Worm (Caenorhabditis elegans) whole organism, young adult: ENCODE data around the gene R160.5.

Experiments used
- ama-1 ChIP-seq, 3 experiments: fragments of 150-350 bp in 1 of 3; sonication (generic microtip) in 2 of 3; optimal IDR thresholded peaks; 2 replicates each; lab custom pipeline; 2014 to 2018; ENCODE audit warnings: missing biosample characterization in 2 of 3, missing genetic modification characterization in 2 of 3, missing genetic modification reagents in 2 of 3
- ceh-40 ChIP-seq: fragments of 200-800 bp; sonication (Bioruptor generic); IDR thresholded peaks from 2 replicates; pipeline ENCODE4 v1.3.6; 2022; ENCODE audit warnings: missing genetic modification characterization, missing compliant biosample characterization
- mcd-1 ChIP-seq: fragments of 200-800 bp; sonication (Bioruptor generic); IDR thresholded peaks from 2 replicates; pipeline ENCODE4 v1.3.6; 2022; ENCODE audit warnings: missing genetic modification reagents, missing genetic modification characterization, missing compliant biosample characterization
- mxl-1 ChIP-seq: sonication (generic microtip); optimal IDR thresholded peaks from 2 replicates; lab custom pipeline; 2016; ENCODE audit warnings: missing genetic modification characterization, missing compliant biosample characterization
- nhr-80 ChIP-seq: sonication (generic microtip); optimal IDR thresholded peaks from 2 replicates; lab custom pipeline; 2016; ENCODE audit warnings: missing genetic modification characterization, missing compliant biosample characterization
- rec-8 ChIP-seq, 2 experiments: sonication (generic microtip); optimal IDR thresholded peaks; 2 replicates each; lab custom pipeline; 2016; ENCODE audit warnings: mild to moderate bottlenecking in 2 of 2, missing genetic modification characterization in 2 of 2, missing genetic modification reagents in 2 of 2, missing genotype in 2 of 2, missing biosample characterization in 1 of 2, missing compliant biosample characterization in 1 of 2, moderate library complexity in 1 of 2
- sea-2 ChIP-seq: fragments of 200-800 bp; sonication (Bioruptor generic); IDR thresholded peaks from 2 replicates; pipeline ENCODE4 v1.3.6; 2022; ENCODE audit warnings: missing genetic modification characterization, missing compliant biosample characterization
- snpc-4 ChIP-seq, 5 experiments: fragments of 150-350 bp in 1 of 5; sonication (generic microtip) in 4 of 5; optimal IDR thresholded peaks; 2 replicates each; lab custom pipeline; 2014 to 2018; ENCODE audit warnings: missing genetic modification characterization in 5 of 5, missing biosample characterization in 3 of 5, antibody characterized with exemption in 2 of 5, mild to moderate bottlenecking in 2 of 5, missing compliant biosample characterization in 2 of 5, missing genotype in 2 of 5, moderate library complexity in 2 of 5, missing genetic modification reagents in 1 of 5
- unc-130 ChIP-seq: sonication (generic microtip); optimal IDR thresholded peaks from 2 replicates; lab custom pipeline; 2016; ENCODE audit warnings: missing genetic modification reagents, missing genetic modification characterization, missing compliant biosample characterization
- unc-62 ChIP-seq: fragments of 150-350 bp; optimal IDR thresholded peaks from 2 replicates; lab custom pipeline; 2014; ENCODE audit warnings: missing biosample characterization, missing genetic modification reagents, missing genetic modification characterization

ce11 chrX:4377689-4378088 lies 7.0 kb upstream of the R160.5 start, which contains the start of gene R160.12:
- TF ChIP-seq nhr-80 (tag; lab: Kevin White, UChicago) (no peak), sea-2 (GFP tag; lab: Robert Waterston, UW) (no peak), snpc-4 (GFP tag; optimal IDR thresholded peaks at IDR 0.05; lab: Kevin White, UChicago) (no peak), snpc-4 (tag; optimal IDR thresholded peaks at IDR 0.05; lab: Kevin White, UChicago) (no peak), unc-62 (GFP tag; lab: Kevin White, UChicago) (no peak), rec-8 (tag; optimal IDR thresholded peaks at IDR 0.05; lab: Kevin White, UChicago) (no peak), mxl-1 (no peak), unc-130 (no peak), mcd-1 (no peak), ceh-40 (GFP tag; lab: Robert Waterston, UW) (no peak), ama-1 (optimal IDR thresholded peaks at IDR 0.05; lab: Kevin White, UChicago) (no peak), ama-1 (GFP tag; optimal IDR thresholded peaks at IDR 0.05; lab: Kevin White, UChicago) (no peak)
